Worm (Caenorhabditis elegans) whole organism, early embryonic: Measurements from ENCODE around the gene nhr-242.

Experiments
- B0310.2 ChIP-seq: sonication (generic microtip); optimal IDR thresholded peaks from 2 replicates; lab custom pipeline; 2016; ENCODE audit warnings: mild to moderate bottlenecking, missing genetic modification characterization, missing compliant biosample characterization
- F13C5.2 ChIP-seq: sonication (generic microtip); optimal IDR thresholded peaks from 2 replicates; lab custom pipeline; 2017; ENCODE audit warnings: mild to moderate bottlenecking, missing genetic modification characterization, inconsistent platforms, missing compliant biosample characterization
- aly-1 ChIP-seq: sonication (generic microtip); optimal IDR thresholded peaks from 2 replicates; lab custom pipeline; 2016; ENCODE audit warnings: missing genetic modification characterization, missing compliant biosample characterization
- ama-1 ChIP-seq: fragments of 150-350 bp; optimal IDR thresholded peaks from 2 replicates; lab custom pipeline; 2014
- ceh-13 ChIP-seq: fragments of 200-800 bp; sonication (Bioruptor generic); optimal IDR thresholded peaks from 2 replicates; lab custom pipeline; 2018; ENCODE audit warnings: mild to moderate bottlenecking, missing genetic modification characterization, missing compliant biosample characterization
- ceh-36 ChIP-seq: sonication (generic microtip); optimal IDR thresholded peaks from 2 replicates; lab custom pipeline; 2016; ENCODE audit warnings: missing genetic modification characterization, inconsistent platforms, missing compliant biosample characterization
- ets-7 ChIP-seq: sonication (generic microtip); optimal IDR thresholded peaks from 2 replicates; lab custom pipeline; 2016; ENCODE audit warnings: missing genotype, missing genetic modification characterization, missing compliant biosample characterization
- flt-1 ChIP-seq: fragments of 200-800 bp; sonication (Bioruptor generic); IDR thresholded peaks from 2 replicates; pipeline ENCODE4 v1.3.6; 2022; ENCODE audit warnings: missing genetic modification characterization, missing compliant biosample characterization
- hmbx-1 ChIP-seq: sonication (generic microtip); optimal IDR thresholded peaks from 2 replicates; lab custom pipeline; 2016; ENCODE audit warnings: mild to moderate bottlenecking, missing genetic modification characterization, missing compliant biosample characterization
- hmg-4 ChIP-seq: fragments of 200-800 bp; sonication (Bioruptor generic); optimal IDR thresholded peaks from 2 replicates; lab custom pipeline; 2018; ENCODE audit warnings: mild to moderate bottlenecking, missing genetic modification characterization, missing compliant biosample characterization
- hnd-1 ChIP-seq: sonication (generic microtip); optimal IDR thresholded peaks from 2 replicates; lab custom pipeline; 2016; ENCODE audit warnings: missing genetic modification characterization, missing compliant biosample characterization
- pes-1 ChIP-seq: fragments of 200-800 bp; sonication (Bioruptor generic); IDR thresholded peaks from 2 replicates; pipeline ENCODE4 v1.3.6; 2022; ENCODE audit warnings: missing genetic modification reagents, missing genetic modification characterization, missing compliant biosample characterization
- scrt-1 ChIP-seq: fragments of 200-800 bp; sonication (Bioruptor generic); IDR thresholded peaks from 2 replicates; pipeline ENCODE4 v1.3.6; 2022; ENCODE audit warnings: missing genetic modification characterization, missing compliant biosample characterization
- sea-1 ChIP-seq: fragments of 200-800 bp; sonication (Bioruptor generic); conservative IDR thresholded peaks from 2 replicates; pipeline ENCODE4 v1.3.6; 2022; ENCODE audit warnings: missing genetic modification characterization, missing compliant biosample characterization
- tbx-11 ChIP-seq: fragments of 200-800 bp; sonication (Bioruptor generic); IDR thresholded peaks from 2 replicates; pipeline ENCODE4 v1.3.6; 2022; ENCODE audit warnings: missing genetic modification characterization, missing compliant biosample characterization
- tbx-37 ChIP-seq: fragments of 200-800 bp; sonication (Bioruptor generic); conservative IDR thresholded peaks from 2 replicates; pipeline ENCODE4 v1.3.6; 2022; ENCODE audit warnings: missing genetic modification reagents, missing genetic modification characterization, missing compliant biosample characterization
- tra-4 ChIP-seq: sonication (generic microtip); optimal IDR thresholded peaks from 2 replicates; lab custom pipeline; 2017; ENCODE audit warnings: missing genetic modification characterization, missing compliant biosample characterization

nhr-242 gene

ce11 chrIV:2600841-2601240, 19.5 kb upstream of the nhr-242 start, which contains the start of gene epg-9:
epg-9 (plus strand) TSS chrIV:2601141.
- no peak for TF ChIP-seq F13C5.2 (tag; lab: Kevin White, UChicago)

ce11 chrIV:2599634-2600033, 18.3 kb upstream of the nhr-242 start:
- TF ChIP-seq ceh-36 (no peak), F13C5.2 (tag; lab: Kevin White, UChicago) (peak; percentile 21)

- no peak for TF ChIP-seq tra-4 (tag; lab: Kevin White, UChicago)
- no peak for TF ChIP-seq hmbx-1 (tag; lab: Kevin White, UChicago)
- TF ChIP-seq ama-1 (lab: Kevin White, UChicago) = no peak
- TF ChIP-seq F13C5.2 (tag; lab: Kevin White, UChicago) = no peak
- no peak for TF ChIP-seq ceh-36
- TF ChIP-seq flt-1 (GFP tag; lab: Robert Waterston, UW) = no peak
- TF ChIP-seq hmg-4 = no peak
- TF ChIP-seq scrt-1 (GFP tag; lab: Robert Waterston, UW) = no peak
- TF ChIP-seq pes-1 (GFP tag; lab: Robert Waterston, UW) = no peak
- no peak for TF ChIP-seq B0310.2 (tag; lab: Kevin White, UChicago)
- no peak for TF ChIP-seq tbx-11
- no peak for TF ChIP-seq sea-1 (GFP tag; lab: Robert Waterston, UW)
- no peak for TF ChIP-seq aly-1 (tag; lab: Kevin White, UChicago)
- no peak for TF ChIP-seq hnd-1 (tag; lab: Kevin White, UChicago)
- no peak for TF ChIP-seq ets-7 (tag; lab: Kevin White, UChicago)
- no peak for TF ChIP-seq tbx-37 (GFP tag; lab: Robert Waterston, UW)
- TF ChIP-seq ceh-13 (GFP tag; lab: Kevin White, UChicago) = no peak
Observed at ce11 chrIV:2597417-2597816, 16.0 kb upstream of the nhr-242 start, which contains the start of gene Y69A2AR.47. Y69A2AR.47 (plus strand) TSS chrIV:2597717.

DNA sequence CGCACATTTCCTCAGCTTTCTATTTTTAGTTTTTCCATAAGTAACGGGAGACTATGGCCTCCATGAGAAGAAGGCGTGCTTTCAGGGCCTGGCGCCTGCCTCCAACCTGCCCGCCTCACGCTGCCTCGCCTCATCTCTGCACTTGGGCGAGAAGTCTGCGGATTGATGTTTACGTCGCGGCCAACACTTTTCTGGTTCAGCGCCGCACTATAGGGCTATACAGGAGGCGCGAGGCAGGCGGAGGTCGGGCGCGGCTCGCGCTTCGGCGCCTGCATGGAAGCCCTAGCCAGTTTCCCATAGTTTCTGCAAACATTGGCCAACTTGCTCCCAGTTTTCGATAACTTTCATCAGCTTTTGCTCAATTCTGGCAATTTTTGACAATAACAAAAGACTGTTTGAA, 8.3 kb downstream of the nhr-242 start:
- TF ChIP-seq hmg-4 (no peak), tra-4 (tag; lab: Kevin White, UChicago) (no peak), scrt-1 (GFP tag; lab: Robert Waterston, UW) (no peak), flt-1 (GFP tag; lab: Robert Waterston, UW) (no peak), ceh-36 (no peak), tbx-11 (no peak), hnd-1 (tag; lab: Kevin White, UChicago) (no peak), ets-7 (tag; lab: Kevin White, UChicago) (no peak), hmbx-1 (tag; lab: Kevin White, UChicago) (no peak), B0310.2 (tag; lab: Kevin White, UChicago) (no peak)

DNA sequence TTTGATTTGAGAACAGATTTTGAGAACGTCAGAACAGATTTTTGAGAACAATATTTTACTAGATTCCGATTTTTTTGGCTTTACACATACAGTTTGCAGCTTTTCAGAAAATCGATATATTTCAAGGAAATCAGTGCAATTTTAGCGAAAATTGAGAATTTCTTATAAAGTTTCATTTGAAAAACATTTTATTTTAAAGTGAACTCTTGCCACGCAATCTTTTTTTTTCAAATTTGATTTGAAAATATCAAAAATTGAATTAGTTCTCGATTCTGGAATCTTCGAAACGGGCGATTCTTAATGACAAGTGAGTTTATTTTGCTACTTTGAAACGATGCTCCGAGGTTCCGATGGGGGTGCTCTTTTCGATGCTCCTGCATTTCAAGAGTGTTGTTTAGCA, 9.3 kb downstream of the nhr-242 start, which contains the start of gene Y69A2AR.51:
Gene Y69A2AR.51 (plus strand): TSS at position 301 of the 400 bp plus-strand sequence.
- TF ChIP-seq aly-1 (tag; lab: Kevin White, UChicago) (no peak), ets-7 (tag; lab: Kevin White, UChicago) (no peak), sea-1 (GFP tag; lab: Robert Waterston, UW) (no peak), tra-4 (tag; lab: Kevin White, UChicago) (no peak), hmbx-1 (tag; lab: Kevin White, UChicago) (no peak), flt-1 (GFP tag; lab: Robert Waterston, UW) (no peak), hnd-1 (tag; lab: Kevin White, UChicago) (no peak), pes-1 (GFP tag; lab: Robert Waterston, UW) (no peak), tbx-37 (GFP tag; lab: Robert Waterston, UW) (no peak), ceh-36 (no peak), ama-1 (lab: Kevin White, UChicago) (no peak), B0310.2 (tag; lab: Kevin White, UChicago) (no peak), tbx-11 (no peak), F13C5.2 (tag; lab: Kevin White, UChicago) (no peak), ceh-13 (GFP tag; lab: Kevin White, UChicago) (no peak), hmg-4 (no peak), scrt-1 (GFP tag; lab: Robert Waterston, UW) (no peak)

DNA sequence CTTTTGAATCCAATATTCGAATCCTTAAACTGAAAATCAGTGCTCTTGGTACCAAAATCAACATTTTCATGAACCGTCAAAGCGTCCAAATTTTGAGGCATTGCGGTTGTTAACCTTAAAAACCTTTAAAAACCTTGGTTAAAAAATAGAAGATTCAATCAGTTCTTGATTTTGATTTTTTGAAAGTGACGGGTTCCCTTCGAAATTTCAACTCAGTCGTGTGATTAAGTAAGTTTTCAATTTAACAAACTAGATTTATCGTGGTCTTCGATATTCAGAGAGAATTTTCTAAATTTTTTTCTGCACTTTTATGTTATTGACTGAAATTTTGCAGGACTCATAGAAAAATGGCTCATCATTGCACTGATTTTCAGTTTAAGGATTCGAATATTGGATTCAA, 13.1 kb downstream of the nhr-242 start, which contains the start of the genes Y69A2AR.25 and Y69A2AR.12:
Gene Y69A2AR.25 (minus strand): TSS at position 101 of the 400 bp plus-strand sequence.
Gene Y69A2AR.12 (plus strand): TSS at position 348 of the 400 bp plus-strand sequence.
- TF ChIP-seq tbx-11 = no peak
- no peak for TF ChIP-seq flt-1 (GFP tag; lab: Robert Waterston, UW)
- TF ChIP-seq tra-4 (tag; lab: Kevin White, UChicago) = no peak
- TF ChIP-seq hmbx-1 (tag; lab: Kevin White, UChicago) = no peak
- no peak for TF ChIP-seq scrt-1 (GFP tag; lab: Robert Waterston, UW)
- no peak for TF ChIP-seq F13C5.2 (tag; lab: Kevin White, UChicago)
- TF ChIP-seq aly-1 (tag; lab: Kevin White, UChicago) = no peak

DNA sequence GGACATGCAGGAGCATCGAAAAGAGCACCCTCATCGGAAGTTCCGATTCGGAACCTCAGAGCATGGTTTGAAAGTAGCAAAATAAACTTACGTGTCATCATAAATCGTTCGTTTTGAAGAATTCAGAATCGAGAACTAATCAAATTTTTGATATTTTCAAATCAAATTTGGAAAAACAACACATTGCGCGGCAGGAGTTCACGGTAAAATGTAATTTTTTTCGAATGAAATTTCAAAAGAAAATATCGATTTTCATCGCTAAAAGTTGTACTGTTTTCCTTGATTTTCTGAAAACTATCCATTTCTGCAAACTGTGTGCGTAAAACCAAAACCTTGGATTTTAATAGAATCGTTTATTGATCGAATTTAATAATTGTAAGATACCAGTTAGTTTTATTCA, 17.4 kb downstream of the nhr-242 start, which contains the start of gene Y69A2AR.24:
Gene Y69A2AR.24 (minus strand): TSS at position 101 of the 400 bp plus-strand sequence.
- TF ChIP-seq aly-1 (tag; lab: Kevin White, UChicago) = no peak
- no peak for TF ChIP-seq hnd-1 (tag; lab: Kevin White, UChicago)
- no peak for TF ChIP-seq tbx-11
- TF ChIP-seq pes-1 (GFP tag; lab: Robert Waterston, UW) = no peak
- no peak for TF ChIP-seq hmbx-1 (tag; lab: Kevin White, UChicago)
- TF ChIP-seq ets-7 (tag; lab: Kevin White, UChicago) = no peak
- TF ChIP-seq ceh-36 = no peak
- TF ChIP-seq tra-4 (tag; lab: Kevin White, UChicago) = no peak
- no peak for TF ChIP-seq ceh-13 (GFP tag; lab: Kevin White, UChicago)
- TF ChIP-seq hmg-4 = no peak
- no peak for TF ChIP-seq flt-1 (GFP tag; lab: Robert Waterston, UW)
- no peak for TF ChIP-seq sea-1 (GFP tag; lab: Robert Waterston, UW)
- no peak for TF ChIP-seq scrt-1 (GFP tag; lab: Robert Waterston, UW)
- TF ChIP-seq F13C5.2 (tag; lab: Kevin White, UChicago) = no peak
- TF ChIP-seq tbx-37 (GFP tag; lab: Robert Waterston, UW) = no peak
- no peak for TF ChIP-seq B0310.2 (tag; lab: Kevin White, UChicago)
- TF ChIP-seq ama-1 (lab: Kevin White, UChicago) = no peak
